Worm (Caenorhabditis elegans) whole organism, L4/young adult: ENCODE results near the gene pdtf-1.

ENCODE experiments used
- W03F9.2 ChIP-seq: fragments of 150-350 bp; optimal IDR thresholded peaks from 2 replicates; lab custom pipeline; 2014; ENCODE audit warnings: missing biosample characterization, missing genetic modification characterization
- dao-5 ChIP-seq: sonication (generic microtip); optimal IDR thresholded peaks from 2 replicates; lab custom pipeline; 2016; ENCODE audit warnings: missing genotype, missing genetic modification characterization, moderate library complexity, missing compliant biosample characterization
- him-1 ChIP-seq: sonication (generic microtip); optimal IDR thresholded peaks from 2 replicates; lab custom pipeline; 2016; ENCODE audit warnings: missing genotype, missing genetic modification reagents, missing genetic modification characterization, missing compliant biosample characterization

- TF ChIP-seq him-1 (tag; lab: Kevin White, UChicago) (no peak), W03F9.2 (no peak), dao-5 (tag; lab: Kevin White, UChicago) (no peak)
Observed at ce11 chrIV:8426537-8426936, 6.3 kb upstream of the pdtf-1 start, which contains the start of the genes T26A8.3 and tmem-231.
